Worm (Caenorhabditis elegans): Measurements from ENCODE around the gene sox-4.

Gene sox-4

DNA sequence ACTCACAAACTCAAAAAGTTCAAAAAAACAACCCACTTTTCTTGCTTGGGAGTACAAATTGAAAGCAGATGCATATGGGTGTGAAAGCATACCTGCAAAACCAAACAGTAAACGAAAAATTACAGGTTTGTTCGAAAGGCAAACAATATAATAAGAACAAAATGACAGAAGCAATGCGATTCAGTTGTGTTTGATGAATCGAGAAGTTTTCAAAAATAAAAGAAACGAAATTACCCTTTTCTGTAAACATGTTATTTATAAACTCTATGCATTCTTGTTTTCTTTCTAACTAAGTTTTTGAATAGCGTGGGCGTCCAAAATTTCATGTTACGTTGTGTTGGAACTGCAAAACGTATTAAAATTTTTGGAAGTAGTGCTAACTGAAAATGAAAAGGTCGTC, at the start of gene sox-4:
sox-4 (minus strand) TSS at position 101 of the 400 bp plus-strand sequence.
- TF ChIP-seq ztf-29 (GFP tag; IDR thresholded peaks at IDR 0.05) (no peak), cog-1 (tag; optimal IDR thresholded peaks at IDR 0.05) (no peak)

- TF ChIP-seq flt-1 (GFP tag; IDR thresholded peaks at IDR 0.05): no peak
- TF ChIP-seq ref-1 (GFP tag; conservative IDR thresholded peaks at IDR 0.05): no peak
- no peak for TF ChIP-seq ztf-23 (GFP tag; IDR thresholded peaks at IDR 0.05)
- TF ChIP-seq tab-1 (GFP tag; IDR thresholded peaks at IDR 0.05): no peak
- TF ChIP-seq ztf-29 (GFP tag; IDR thresholded peaks at IDR 0.05): no peak
- no peak for TF ChIP-seq cog-1 (tag; optimal IDR thresholded peaks at IDR 0.05)
- no peak for TF ChIP-seq med-1 (GFP tag; optimal IDR thresholded peaks at IDR 0.05; ENCODE audit: insufficient read depth)
- no peak for TF ChIP-seq T22C8.4 (GFP tag; IDR thresholded peaks at IDR 0.05)
- no peak for TF ChIP-seq klf-2 (GFP tag; conservative IDR thresholded peaks at IDR 0.05)
These were observed 47.1 kb upstream of the sox-4 start for ce11 chrX:3555930-3556329.

DNA sequence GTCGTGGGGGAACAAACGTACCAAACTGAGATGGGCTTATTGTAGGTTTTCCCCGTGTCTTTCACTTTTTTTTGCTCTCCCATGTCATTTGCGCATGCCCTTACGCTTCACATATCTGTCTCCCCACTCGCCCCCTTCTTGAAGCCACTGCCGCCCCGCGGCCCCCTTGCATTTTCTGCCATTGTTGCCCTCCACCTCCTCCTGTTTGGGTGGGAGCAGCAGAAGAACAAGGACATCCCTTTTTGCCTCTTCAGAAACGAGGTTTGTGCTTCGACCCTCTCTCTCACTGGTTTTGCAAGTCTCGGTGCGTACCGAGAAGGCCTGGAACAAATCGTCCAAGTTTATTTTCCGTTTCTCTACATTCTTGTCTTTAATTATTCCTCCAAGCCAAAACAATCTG, 45.3 kb upstream of the sox-4 start:
- no peak for TF ChIP-seq ztf-29 (GFP tag; IDR thresholded peaks at IDR 0.05)
- no peak for TF ChIP-seq ztf-23 (GFP tag; IDR thresholded peaks at IDR 0.05)
- TF ChIP-seq tab-1 (GFP tag; IDR thresholded peaks at IDR 0.05): no peak
- no peak for TF ChIP-seq klf-2 (GFP tag; conservative IDR thresholded peaks at IDR 0.05)
- TF ChIP-seq T22C8.4 (GFP tag; IDR thresholded peaks at IDR 0.05): no peak
- TF ChIP-seq cog-1 (tag; optimal IDR thresholded peaks at IDR 0.05): no peak
- no peak for TF ChIP-seq ref-1 (GFP tag; conservative IDR thresholded peaks at IDR 0.05)
- no peak for TF ChIP-seq flt-1 (GFP tag; IDR thresholded peaks at IDR 0.05)

DNA sequence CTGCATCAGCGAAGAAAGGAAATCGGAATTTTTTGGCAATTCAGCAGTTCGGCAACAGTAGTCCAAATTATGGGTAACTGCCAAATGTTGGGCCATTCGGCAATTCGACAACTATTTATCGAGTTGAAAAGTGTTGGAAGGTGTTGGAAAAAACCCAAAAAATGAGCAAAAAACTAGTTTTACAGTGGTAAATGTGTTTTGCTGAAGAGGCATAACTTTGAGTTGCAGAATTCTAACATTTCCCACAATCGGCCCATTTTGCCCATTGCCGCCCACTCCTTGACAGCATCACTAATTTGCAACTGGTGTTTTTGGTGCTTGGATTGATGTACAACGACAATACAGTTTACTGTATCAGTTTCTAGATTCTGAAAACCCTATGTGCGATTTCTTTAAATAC, 44.9 kb upstream of the sox-4 start:
- TF ChIP-seq T22C8.4 (GFP tag; IDR thresholded peaks at IDR 0.05) (no peak), ztf-23 (GFP tag; IDR thresholded peaks at IDR 0.05) (no peak), tab-1 (GFP tag; IDR thresholded peaks at IDR 0.05) (no peak), klf-2 (GFP tag; conservative IDR thresholded peaks at IDR 0.05) (no peak), flt-1 (GFP tag; IDR thresholded peaks at IDR 0.05) (no peak), ztf-29 (GFP tag; IDR thresholded peaks at IDR 0.05) (no peak), cog-1 (tag; optimal IDR thresholded peaks at IDR 0.05) (no peak), ref-1 (GFP tag; conservative IDR thresholded peaks at IDR 0.05) (no peak)

ce11 chrX:3552948-3553347, 44.1 kb upstream of the sox-4 start:
- TF ChIP-seq klf-2 (GFP tag; conservative IDR thresholded peaks at IDR 0.05) (no peak), ztf-29 (GFP tag; IDR thresholded peaks at IDR 0.05) (no peak), ztf-23 (GFP tag; IDR thresholded peaks at IDR 0.05) (no peak), ref-1 (GFP tag; conservative IDR thresholded peaks at IDR 0.05) (no peak), T22C8.4 (GFP tag; IDR thresholded peaks at IDR 0.05) (no peak), tab-1 (GFP tag; IDR thresholded peaks at IDR 0.05) (no peak), cog-1 (tag; optimal IDR thresholded peaks at IDR 0.05) (no peak), flt-1 (GFP tag; IDR thresholded peaks at IDR 0.05) (no peak), med-1 (GFP tag; optimal IDR thresholded peaks at IDR 0.05; ENCODE audit: insufficient read depth) (no peak)

DNA sequence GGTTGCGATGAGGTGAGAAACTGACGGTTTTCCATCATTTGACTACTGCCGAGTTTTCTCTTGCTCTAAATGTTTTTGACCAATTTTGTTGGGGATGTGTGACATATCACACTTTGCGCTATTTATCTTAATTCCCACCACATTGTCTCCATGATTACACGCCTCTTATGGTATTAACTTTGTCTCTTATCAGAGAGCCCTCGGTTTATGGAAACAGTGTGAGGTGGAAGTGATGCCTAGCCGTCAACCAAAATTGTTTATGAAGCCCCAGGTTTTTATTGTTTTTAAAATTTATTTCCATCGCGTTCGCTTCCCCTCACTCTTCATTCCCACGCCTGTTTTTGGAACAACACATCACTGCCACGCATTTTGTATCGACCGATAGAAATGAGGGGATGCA, 42.4 kb upstream of the sox-4 start:
- TF ChIP-seq ztf-29 (GFP tag; IDR thresholded peaks at IDR 0.05) (no peak), ref-1 (GFP tag; conservative IDR thresholded peaks at IDR 0.05) (no peak), med-1 (GFP tag; optimal IDR thresholded peaks at IDR 0.05; ENCODE audit: insufficient read depth) (no peak), tab-1 (GFP tag; IDR thresholded peaks at IDR 0.05) (no peak), cog-1 (tag; optimal IDR thresholded peaks at IDR 0.05) (no peak), T22C8.4 (GFP tag; IDR thresholded peaks at IDR 0.05) (no peak), ztf-23 (GFP tag; IDR thresholded peaks at IDR 0.05) (no peak), klf-2 (GFP tag; conservative IDR thresholded peaks at IDR 0.05) (no peak)

ce11 chrX:3548716-3549115, 39.9 kb upstream of the sox-4 start:
- no peak for TF ChIP-seq med-1 (GFP tag; optimal IDR thresholded peaks at IDR 0.05; ENCODE audit: insufficient read depth)
- TF ChIP-seq tab-1 (GFP tag; IDR thresholded peaks at IDR 0.05): no peak
- TF ChIP-seq flt-1 (GFP tag; IDR thresholded peaks at IDR 0.05): no peak
- no peak for TF ChIP-seq ztf-23 (GFP tag; IDR thresholded peaks at IDR 0.05)
- TF ChIP-seq cog-1 (tag; optimal IDR thresholded peaks at IDR 0.05): no peak
- TF ChIP-seq klf-2 (GFP tag; conservative IDR thresholded peaks at IDR 0.05): no peak
- no peak for TF ChIP-seq ref-1 (GFP tag; conservative IDR thresholded peaks at IDR 0.05)
- TF ChIP-seq T22C8.4 (GFP tag; IDR thresholded peaks at IDR 0.05): no peak
- no peak for TF ChIP-seq ztf-29 (GFP tag; IDR thresholded peaks at IDR 0.05)

ce11 chrX:3547828-3548227, 39.0 kb upstream of the sox-4 start:
- TF ChIP-seq cog-1 (tag; optimal IDR thresholded peaks at IDR 0.05): no peak

ce11 chrX:3547097-3547496, 38.3 kb upstream of the sox-4 start:
- TF ChIP-seq ztf-29 (GFP tag; IDR thresholded peaks at IDR 0.05) (no peak), ztf-23 (GFP tag; IDR thresholded peaks at IDR 0.05) (no peak), cog-1 (tag; optimal IDR thresholded peaks at IDR 0.05) (no peak), ref-1 (GFP tag; conservative IDR thresholded peaks at IDR 0.05) (no peak), klf-2 (GFP tag; conservative IDR thresholded peaks at IDR 0.05) (no peak), tab-1 (GFP tag; IDR thresholded peaks at IDR 0.05) (no peak), med-1 (GFP tag; optimal IDR thresholded peaks at IDR 0.05; ENCODE audit: insufficient read depth) (no peak), T22C8.4 (GFP tag; IDR thresholded peaks at IDR 0.05) (no peak), flt-1 (GFP tag; IDR thresholded peaks at IDR 0.05) (no peak)

DNA sequence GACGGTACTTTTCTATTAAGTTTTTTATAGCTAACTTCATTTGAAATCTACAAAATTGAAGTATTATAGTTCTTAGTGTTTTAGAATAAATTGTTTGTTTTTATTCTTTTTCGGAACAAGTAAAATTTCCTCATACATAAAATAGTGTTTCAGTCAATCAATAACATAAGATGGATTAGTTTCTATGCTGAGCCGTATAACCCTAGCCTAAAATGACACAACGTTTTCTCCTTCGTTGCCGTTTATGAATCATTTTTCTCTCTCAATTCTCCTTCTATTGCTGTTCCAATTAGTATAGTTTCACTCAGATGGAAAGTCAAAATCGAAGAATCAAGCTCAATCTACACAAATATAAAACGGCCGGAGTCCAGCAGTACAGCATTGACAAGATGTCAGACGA, 33.4 kb upstream of the sox-4 start, which contains the start of gene rgs-7:
rgs-7 (plus strand) TSS at position 301 of the 400 bp plus-strand sequence.
- no peak for TF ChIP-seq ztf-23 (GFP tag; IDR thresholded peaks at IDR 0.05)

DNA sequence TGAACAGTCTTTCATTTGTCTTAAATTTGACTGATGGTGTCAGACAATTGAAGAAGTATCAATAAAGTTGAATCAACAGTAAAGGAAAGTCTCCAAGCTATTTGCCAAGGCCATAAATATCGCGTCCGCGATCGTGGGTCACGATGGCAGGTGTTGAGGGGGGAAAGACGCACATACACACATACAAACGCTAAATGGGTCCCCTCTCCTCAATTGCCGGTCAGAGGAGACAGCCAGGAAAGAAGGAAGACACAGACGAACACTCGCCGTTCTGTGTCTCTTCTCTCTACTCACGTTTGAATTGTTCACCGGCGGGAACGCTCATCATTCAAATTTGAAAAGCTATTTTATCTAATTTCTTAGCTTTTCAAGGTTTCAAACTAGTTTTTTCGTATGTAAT, 32.1 kb upstream of the sox-4 start:
- TF ChIP-seq ref-1 (GFP tag; conservative IDR thresholded peaks at IDR 0.05) (no peak), klf-2 (GFP tag; conservative IDR thresholded peaks at IDR 0.05) (no peak), flt-1 (GFP tag; IDR thresholded peaks at IDR 0.05) (0 out of 2 replicates have a peak, but pooled peaks have one; percentile 43), T22C8.4 (GFP tag; IDR thresholded peaks at IDR 0.05) (no peak), ztf-29 (GFP tag; IDR thresholded peaks at IDR 0.05) (no peak), cog-1 (tag; optimal IDR thresholded peaks at IDR 0.05) (peak; percentile 27), tab-1 (GFP tag; IDR thresholded peaks at IDR 0.05) (peak; percentile 50; the same call in 1 of the 2 replicates), med-1 (GFP tag; optimal IDR thresholded peaks at IDR 0.05; ENCODE audit: insufficient read depth) (no peak), ztf-23 (GFP tag; IDR thresholded peaks at IDR 0.05) (no peak)

Measured in whole organism, midembryonic.